Worm (Caenorhabditis elegans): ENCODE data around the gene col-17.

ce11 chrII:4908160-4908559 is 40.8 kb upstream of the col-17 start:
- peak; percentile 19 for TF ChIP-seq mep-1 (tag; optimal IDR thresholded peaks at IDR 0.05)
- no peak for TF ChIP-seq unc-62 (GFP tag; optimal IDR thresholded peaks at IDR 0.05)
- no peak for TF ChIP-seq nhr-90 (tag; optimal IDR thresholded peaks at IDR 0.05; ENCODE audit: poor library complexity)
- no peak for TF ChIP-seq nhr-77 (tag; optimal IDR thresholded peaks at IDR 0.05)
- TF ChIP-seq nhr-76 (tag; optimal IDR thresholded peaks at IDR 0.05), result no peak
- no peak for TF ChIP-seq aha-1 (tag; optimal IDR thresholded peaks at IDR 0.05)
- no peak for TF ChIP-seq ceh-82 (tag; optimal IDR thresholded peaks at IDR 0.05)
- no peak for TF ChIP-seq C04F5.9 (tag; optimal IDR thresholded peaks at IDR 0.05)
- TF ChIP-seq tbx-2 (tag; optimal IDR thresholded peaks at IDR 0.05), result peak; percentile 27
- TF ChIP-seq zag-1 (tag; optimal IDR thresholded peaks at IDR 0.05), result no peak

Data from whole organism, L1 larva.